Worm (Caenorhabditis elegans) whole organism, L1 larva: ENCODE results near the gene C03G6.21.

Source experiments
- C04F5.9 ChIP-seq: sonication (generic microtip); optimal IDR thresholded peaks from 2 replicates; lab custom pipeline; 2016; ENCODE audit warnings: missing genetic modification characterization, missing compliant biosample characterization
- Y116A8C.19 ChIP-seq: sonication (generic microtip); optimal IDR thresholded peaks from 2 replicates; lab custom pipeline; 2016; ENCODE audit warnings: missing compliant biosample characterization, missing genetic modification characterization, borderline replicate concordance
- aha-1 ChIP-seq: fragments of 150-350 bp; optimal IDR thresholded peaks from 2 replicates; lab custom pipeline; 2014; ENCODE audit warnings: missing biosample characterization, missing genetic modification characterization
- alr-1 ChIP-seq: fragments of 200-800 bp; sonication (Bioruptor generic); optimal IDR thresholded peaks from 2 replicates; lab custom pipeline; 2018; ENCODE audit warnings: borderline replicate concordance, mild to moderate bottlenecking, missing genetic modification characterization, missing compliant biosample characterization
- ama-1 ChIP-seq: fragments of 150-350 bp; optimal IDR thresholded peaks from 2 replicates; lab custom pipeline; 2014
- ceh-63 ChIP-seq: fragments of 200-800 bp; sonication (Bioruptor generic); optimal IDR thresholded peaks from 2 replicates; lab custom pipeline; 2018; ENCODE audit warnings: mild to moderate bottlenecking, missing genetic modification characterization, missing compliant biosample characterization
- ceh-88 ChIP-seq: fragments of 200-800 bp; sonication (Bioruptor generic); IDR thresholded peaks from 2 replicates; pipeline ENCODE4 v1.3.6; 2022; ENCODE audit warnings: missing genetic modification characterization, missing compliant biosample characterization
- dpl-1 ChIP-seq, 3 experiments: fragments of 150-350 bp in 2 of 3; sonication (generic microtip) in 1 of 3; optimal IDR thresholded peaks; 2 replicates each; lab custom pipeline; 2014 to 2017; ENCODE audit warnings: missing biosample characterization in 3 of 3, missing genetic modification characterization in 3 of 3, missing genetic modification reagents in 3 of 3
- dsc-1 ChIP-seq: sonication (generic microtip); optimal IDR thresholded peaks from 2 replicates; lab custom pipeline; 2016; ENCODE audit warnings: mild to moderate bottlenecking, missing genetic modification characterization, missing compliant biosample characterization
- elt-3 ChIP-seq, 6 experiments: fragments of 150-350 bp in 1 of 6; sonication (generic microtip); optimal IDR thresholded peaks; 2 replicates each; lab custom pipeline; 2017 to 2018; ENCODE audit warnings: missing biosample characterization in 6 of 6, missing genetic modification characterization in 6 of 6, inconsistent platforms in 1 of 6
- ets-5 ChIP-seq: fragments of 200-800 bp; sonication (Bioruptor generic); IDR thresholded peaks from 2 replicates; pipeline ENCODE4 v1.3.6; 2022; ENCODE audit warnings: missing genetic modification characterization, missing compliant biosample characterization
- fkh-10 ChIP-seq: sonication (generic microtip); optimal IDR thresholded peaks from 2 replicates; lab custom pipeline; 2017; ENCODE audit warnings: missing biosample characterization, missing genetic modification reagents, missing genetic modification characterization
- fkh-4 ChIP-seq: sonication (generic microtip); optimal IDR thresholded peaks from 2 replicates; lab custom pipeline; 2016; ENCODE audit warnings: missing compliant biosample characterization, missing genetic modification characterization, borderline replicate concordance
- fos-1 ChIP-seq: fragments of 150-350 bp; optimal IDR thresholded peaks from 2 replicates; lab custom pipeline; 2014; ENCODE audit warnings: missing biosample characterization, missing genetic modification characterization
- hlh-4 ChIP-seq: sonication (generic microtip); optimal IDR thresholded peaks from 2 replicates; lab custom pipeline; 2016; ENCODE audit warnings: mild to moderate bottlenecking, missing genetic modification characterization, missing compliant biosample characterization
- isw-1 ChIP-seq: fragments of 200-800 bp; sonication (Bioruptor generic); IDR thresholded peaks from 2 replicates; pipeline ENCODE4 v1.3.6; 2022; ENCODE audit warnings: missing genetic modification characterization, missing compliant biosample characterization
- jun-1 ChIP-seq: fragments of 150-350 bp; optimal IDR thresholded peaks from 2 replicates; lab custom pipeline; 2014; ENCODE audit warnings: missing biosample characterization, missing genetic modification reagents, missing genetic modification characterization
- lin-13 ChIP-seq: fragments of 150-350 bp; optimal IDR thresholded peaks from 2 replicates; lab custom pipeline; 2014; ENCODE audit warnings: missing biosample characterization, missing genetic modification reagents, missing genetic modification characterization
- lin-14 ChIP-seq: fragments of 200-800 bp; sonication (Bioruptor generic); optimal IDR thresholded peaks from 2 replicates; lab custom pipeline; 2018; ENCODE audit warnings: mild to moderate bottlenecking, missing genetic modification characterization, moderate library complexity, missing compliant biosample characterization
- lin-35 ChIP-seq, 2 experiments: fragments of 150-350 bp; optimal IDR thresholded peaks; 2 replicates each; lab custom pipeline; 2014; ENCODE audit warnings: missing biosample characterization in 2 of 2, missing genetic modification characterization in 2 of 2, missing genetic modification reagents in 2 of 2
- lir-3 ChIP-seq: sonication (generic microtip); optimal IDR thresholded peaks from 2 replicates; lab custom pipeline; 2016; ENCODE audit warnings: mild to moderate bottlenecking, missing genetic modification characterization, moderate library complexity, missing compliant biosample characterization; ENCODE audit not compliant: poor library complexity
- mep-1 ChIP-seq: fragments of 150-350 bp; optimal IDR thresholded peaks from 2 replicates; lab custom pipeline; 2014; ENCODE audit warnings: missing biosample characterization, missing genetic modification characterization
- nhr-11 ChIP-seq: fragments of 150-350 bp; optimal IDR thresholded peaks from 2 replicates; lab custom pipeline; 2014; ENCODE audit warnings: missing biosample characterization, missing genetic modification characterization
- nhr-19 ChIP-seq: fragments of 200-800 bp; sonication (Bioruptor generic); conservative IDR thresholded peaks from 2 replicates; pipeline ENCODE4 v1.3.6; 2022; ENCODE audit warnings: missing genetic modification characterization, missing compliant biosample characterization
- nhr-85 ChIP-seq: sonication (generic microtip); peaks from one replicate; lab custom pipeline; 2016; ENCODE audit warnings: missing genetic modification characterization, inconsistent platforms, missing compliant biosample characterization
- pag-3 ChIP-seq: sonication (generic microtip); optimal IDR thresholded peaks from 2 replicates; lab custom pipeline; 2017; ENCODE audit warnings: missing genetic modification characterization, mild to moderate bottlenecking, missing compliant biosample characterization, antibody characterized with exemption, borderline replicate concordance; ENCODE audit not compliant: insufficient read depth
- pax-3 ChIP-seq: fragments of 200-800 bp; sonication (Bioruptor generic); optimal IDR thresholded peaks from 2 replicates; lab custom pipeline; 2018; ENCODE audit warnings: mild to moderate bottlenecking, missing genetic modification characterization, moderate library complexity, missing compliant biosample characterization
- pqm-1 ChIP-seq: sonication (generic microtip); optimal IDR thresholded peaks from 3 replicates; lab custom pipeline; 2017; ENCODE audit warnings: missing biosample characterization, missing genetic modification characterization
- rnt-1 ChIP-seq: sonication (generic microtip); optimal IDR thresholded peaks from 2 replicates; lab custom pipeline; 2016; ENCODE audit warnings: mild to moderate bottlenecking, missing genetic modification characterization, moderate library complexity, missing compliant biosample characterization
- skn-1 ChIP-seq: fragments of 150-350 bp; optimal IDR thresholded peaks from 2 replicates; lab custom pipeline; 2014; ENCODE audit warnings: missing biosample characterization, missing genetic modification characterization
- snpc-4 ChIP-seq: fragments of 150-350 bp; optimal IDR thresholded peaks from 2 replicates; lab custom pipeline; 2014; ENCODE audit warnings: missing biosample characterization, missing genetic modification characterization
- swsn-7 ChIP-seq: sonication (generic microtip); optimal IDR thresholded peaks from 2 replicates; lab custom pipeline; 2016; ENCODE audit warnings: missing genetic modification characterization, missing compliant biosample characterization
- tbx-2 ChIP-seq: sonication (generic microtip); optimal IDR thresholded peaks from 2 replicates; lab custom pipeline; 2016; ENCODE audit warnings: missing genetic modification characterization, missing compliant biosample characterization
- unc-30 ChIP-seq: sonication (generic microtip); optimal IDR thresholded peaks from 2 replicates; lab custom pipeline; 2017; ENCODE audit warnings: missing biosample characterization, missing genetic modification characterization
- unc-98 ChIP-seq: fragments of 200-800 bp; sonication (Bioruptor generic); IDR thresholded peaks from 2 replicates; pipeline ENCODE4 v1.3.6; 2022; ENCODE audit warnings: missing genetic modification characterization, missing compliant biosample characterization

Gene C03G6.21

ce11 chrV:7357132-7357531 is 548 bp upstream of the C03G6.21 start, which contains the start of gene C03G6.6:
Gene C03G6.6, plus strand, starts transcription at chrV:7357432.
- TF ChIP-seq ets-5 (GFP tag; lab: Robert Waterston, UW) (no peak), lin-35 (GFP tag; optimal IDR thresholded peaks at IDR 0.05; lab: Kevin White, UChicago) (no peak), aha-1 (tag; lab: Kevin White, UChicago) (no peak), ceh-88 (GFP tag; lab: Robert Waterston, UW) (no peak), hlh-4 (no peak), nhr-85 (tag; lab: Kevin White, UChicago) (no peak), skn-1 (tag; lab: Kevin White, UChicago) (no peak), ama-1 (lab: Kevin White, UChicago) (no peak), fkh-10 (GFP tag; lab: Kevin White, UChicago) (no peak), dsc-1 (no peak), jun-1 (no peak), nhr-11 (tag; lab: Kevin White, UChicago) (no peak), lir-3 (no peak), lin-14 (GFP tag; lab: Kevin White, UChicago) (no peak), ceh-63 (GFP tag; lab: Kevin White, UChicago) (no peak), unc-30 (tag; lab: Kevin White, UChicago) (no peak), rnt-1 (tag; lab: Kevin White, UChicago) (no peak), fkh-4 (no peak), nhr-19 (GFP tag; lab: Robert Waterston, UW) (no peak), unc-98 (no peak)

ce11 chrV:7355464-7355863 is 1.1 kb downstream of the C03G6.21 start, which contains the start of gene tag-293:
Gene tag-293, minus strand, starts transcription at chrV:7355564.
- TF ChIP-seq lir-3 (no peak), nhr-11 (tag; lab: Kevin White, UChicago) (no peak), isw-1 (GFP tag; lab: Robert Waterston, UW) (no peak), pax-3 (tag; lab: Kevin White, UChicago) (no peak), lin-14 (GFP tag; lab: Kevin White, UChicago) (no peak), lin-13 (no peak), fkh-10 (GFP tag; lab: Kevin White, UChicago) (no peak)

DNA sequence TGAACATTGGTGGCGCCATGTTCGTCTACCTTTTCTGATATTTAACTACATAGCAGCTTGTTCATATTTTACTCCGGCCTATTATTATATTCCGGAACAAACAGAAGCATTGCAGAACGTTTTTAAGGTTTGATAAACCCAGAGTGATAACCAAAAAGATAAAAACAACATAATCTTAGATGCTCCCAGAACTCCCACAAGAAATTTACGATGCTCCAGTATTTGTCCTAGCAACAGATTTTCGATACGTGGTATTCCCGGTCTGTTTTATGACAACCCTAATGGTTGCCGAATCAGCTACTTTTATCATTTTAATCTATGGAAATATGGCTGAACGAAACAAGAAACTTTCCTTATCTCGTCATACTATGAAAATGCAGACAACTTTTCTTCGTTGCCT is 3.0 kb downstream of the C03G6.21 start:
- no peak for TF ChIP-seq lin-35 (GFP tag; optimal IDR thresholded peaks at IDR 0.05; lab: Kevin White, UChicago)
- TF ChIP-seq alr-1: no peak
- TF ChIP-seq snpc-4: no peak
- no peak for TF ChIP-seq jun-1
- no peak for TF ChIP-seq ceh-63 (GFP tag; lab: Kevin White, UChicago)
- TF ChIP-seq elt-3 (tag; optimal IDR thresholded peaks at IDR 0.05; lab: Kevin White, UChicago): no peak
- TF ChIP-seq fos-1 (tag; lab: Kevin White, UChicago): no peak
- TF ChIP-seq aha-1 (tag; lab: Kevin White, UChicago): no peak
- TF ChIP-seq pqm-1 (tag; lab: Kevin White, UChicago): no peak
- TF ChIP-seq unc-30 (tag; lab: Kevin White, UChicago): no peak
- no peak for TF ChIP-seq C04F5.9 (tag; lab: Kevin White, UChicago)
- no peak for TF ChIP-seq dpl-1 (GFP tag; optimal IDR thresholded peaks at IDR 0.05; lab: Kevin White, UChicago)
- no peak for TF ChIP-seq mep-1 (tag; lab: Kevin White, UChicago)
- no peak for TF ChIP-seq pag-3 (tag; lab: Kevin White, UChicago)
- no peak for TF ChIP-seq Y116A8C.19
- TF ChIP-seq pax-3 (tag; lab: Kevin White, UChicago): no peak
- no peak for TF ChIP-seq tbx-2 (tag; lab: Kevin White, UChicago)
- TF ChIP-seq swsn-7 (tag; lab: Kevin White, UChicago): no peak
- TF ChIP-seq, all 84 proteins: peak for 0
